Fruit fly (Drosophila melanogaster) whole organism, embryonic: ENCODE data around the gene Ugt37C2.

Experiments
- CG13296 ChIP-seq: fragments of 200-800 bp; sonication (Bioruptor generic); optimal IDR thresholded peaks from 3 replicates; lab custom pipeline; 2018; ENCODE audit warnings: missing biosample characterization, mild to moderate bottlenecking, missing genetic modification characterization
- CG14710 ChIP-seq: fragments of 200-800 bp; sonication (Bioruptor generic); optimal IDR thresholded peaks from 3 replicates; lab custom pipeline; 2019; ENCODE audit warnings: missing biosample characterization, mild to moderate bottlenecking, missing genetic modification characterization, moderate library complexity
- CG15073 ChIP-seq: fragments of 200-800 bp; sonication (Bioruptor generic); optimal IDR thresholded peaks from 2 replicates; lab custom pipeline; 2016; ENCODE audit warnings: missing biosample characterization, missing genetic modification characterization
- CG16813 ChIP-seq: fragments of 200-800 bp; sonication (Bioruptor generic); IDR thresholded peaks from 3 replicates; pipeline ENCODE4 v1.3.6; 2022; ENCODE audit warnings: missing biosample characterization, missing genetic modification characterization; ENCODE audit not compliant: partially characterized antibody
- CG17186 ChIP-seq: fragments of 200-800 bp; sonication (Bioruptor generic); optimal IDR thresholded peaks from 3 replicates; lab custom pipeline; 2017; ENCODE audit warnings: missing biosample characterization, missing genetic modification reagents, missing genetic modification characterization
- CG18476 ChIP-seq: fragments of 200-800 bp; sonication (Bioruptor generic); optimal IDR thresholded peaks from 2 replicates; lab custom pipeline; 2016; ENCODE audit warnings: missing biosample characterization, mild to moderate bottlenecking, missing genetic modification characterization
- CG18619 ChIP-seq: fragments of 200-800 bp; sonication (Bioruptor generic); optimal IDR thresholded peaks from 3 replicates; lab custom pipeline; 2017; ENCODE audit warnings: missing biosample characterization, mild to moderate bottlenecking, missing genetic modification characterization
- CG30403 ChIP-seq: fragments of 200-800 bp; sonication (Bioruptor generic); optimal IDR thresholded peaks from 3 replicates; lab custom pipeline; 2016; ENCODE audit warnings: missing biosample characterization, missing genetic modification characterization
- CG30431 ChIP-seq: fragments of 200-800 bp; sonication (Bioruptor generic); optimal IDR thresholded peaks from 2 replicates; lab custom pipeline; 2017; ENCODE audit warnings: missing biosample characterization, missing genetic modification characterization
- CG31441 ChIP-seq: fragments of 200-800 bp; sonication (Bioruptor generic); IDR thresholded peaks from 2 replicates; pipeline ENCODE4 v1.3.6; 2022; ENCODE audit warnings: missing biosample characterization, missing genetic modification characterization
- CG4328 ChIP-seq: fragments of 200-800 bp; sonication (Bioruptor generic); optimal IDR thresholded peaks from 3 replicates; lab custom pipeline; 2017; ENCODE audit warnings: missing biosample characterization, missing genetic modification reagents, missing genetic modification characterization
- CG4424 ChIP-seq: fragments of 200-800 bp; sonication (Bioruptor generic); optimal IDR thresholded peaks from 3 replicates; lab custom pipeline; 2016; ENCODE audit warnings: missing biosample characterization, missing genetic modification characterization
- CG5245 ChIP-seq: fragments of 200-800 bp; sonication (Bioruptor generic); optimal IDR thresholded peaks from 3 replicates; lab custom pipeline; 2016; ENCODE audit warnings: missing biosample characterization, missing genetic modification characterization
- CG9727 ChIP-seq: fragments of 200-800 bp; sonication (Bioruptor generic); optimal IDR thresholded peaks from 3 replicates; lab custom pipeline; 2017; ENCODE audit warnings: missing biosample characterization, mild to moderate bottlenecking, missing genetic modification characterization
- Dp ChIP-seq: fragments of 200-800 bp; sonication (Bioruptor generic); optimal IDR thresholded peaks from 2 replicates; lab custom pipeline; 2018; ENCODE audit warnings: missing biosample characterization, mild to moderate bottlenecking, missing genetic modification characterization, moderate library complexity
- Dref ChIP-seq: fragments of 200-800 bp; sonication (Bioruptor generic); IDR thresholded peaks from 2 replicates; pipeline ENCODE4 v1.3.6; 2022; ENCODE audit warnings: missing biosample characterization, missing genetic modification characterization
- Ets65A ChIP-seq: fragments of 200-800 bp; sonication (Bioruptor generic); peaks from one replicate; lab custom pipeline; 2016; ENCODE audit warnings: missing biosample characterization, missing genetic modification characterization
- Fer3 ChIP-seq: fragments of 200-800 bp; sonication (Bioruptor generic); optimal IDR thresholded peaks from 2 replicates; lab custom pipeline; 2018; ENCODE audit warnings: missing biosample characterization, mild to moderate bottlenecking, missing genetic modification characterization, moderate library complexity
- Jarid2 ChIP-seq: fragments of 200-800 bp; sonication (Bioruptor generic); optimal IDR thresholded peaks from 3 replicates; lab custom pipeline; 2017; ENCODE audit warnings: mild to moderate bottlenecking, missing biosample characterization, missing genetic modification reagents, missing genetic modification characterization
- Lim3 ChIP-seq: fragments of 200-800 bp; sonication (Bioruptor generic); IDR thresholded peaks from 2 replicates; pipeline ENCODE4 v1.3.6; 2022; ENCODE audit warnings: missing biosample characterization, missing genetic modification characterization
- MBD-R2 ChIP-seq: fragments of 200-800 bp; sonication (Bioruptor generic); IDR thresholded peaks from 2 replicates; pipeline ENCODE4 v1.3.6; 2022; ENCODE audit warnings: missing biosample characterization, missing genetic modification characterization
- MESR4 ChIP-seq: fragments of 200-800 bp; sonication (Bioruptor generic); optimal IDR thresholded peaks from 2 replicates; lab custom pipeline; 2018; ENCODE audit warnings: missing biosample characterization, mild to moderate bottlenecking, missing genetic modification characterization, moderate library complexity
- Meics ChIP-seq: fragments of 200-800 bp; sonication (Bioruptor generic); optimal IDR thresholded peaks from 2 replicates; lab custom pipeline; 2017; ENCODE audit warnings: missing biosample characterization, mild to moderate bottlenecking, missing genetic modification characterization
- Ptx1 ChIP-seq: fragments of 200-800 bp; sonication (Bioruptor generic); IDR thresholded peaks from 2 replicates; pipeline ENCODE4 v1.3.6; 2022; ENCODE audit warnings: missing biosample characterization, missing genetic modification characterization
- Sox102F ChIP-seq: fragments of 200-800 bp; sonication (Bioruptor generic); optimal IDR thresholded peaks from 2 replicates; lab custom pipeline; 2018; ENCODE audit warnings: missing biosample characterization, mild to moderate bottlenecking, missing genetic modification characterization, moderate library complexity
- Taf1 ChIP-seq: fragments of 200-800 bp; sonication (Bioruptor generic); IDR thresholded peaks from 2 replicates; pipeline ENCODE4 v1.3.6; 2022; ENCODE audit warnings: missing biosample characterization, missing genetic modification characterization
- ato ChIP-seq: fragments of 200-800 bp; sonication (Bioruptor generic); IDR thresholded peaks from 2 replicates; pipeline ENCODE4 v1.3.6; 2022; ENCODE audit warnings: missing biosample characterization, missing genetic modification characterization; ENCODE audit not compliant: partially characterized antibody
- btn ChIP-seq: fragments of 200-800 bp; sonication (Bioruptor generic); optimal IDR thresholded peaks from 2 replicates; lab custom pipeline; 2016; ENCODE audit warnings: missing biosample characterization, missing genetic modification characterization
- cad ChIP-seq: fragments of >200 bp; optimal IDR thresholded peaks from 2 replicates; lab custom pipeline; 2017; ENCODE audit warnings: missing biosample characterization, missing genetic modification characterization
- cas ChIP-seq: fragments of 200-800 bp; sonication (Bioruptor generic); IDR thresholded peaks from 2 replicates; pipeline ENCODE4 v1.3.6; 2022; ENCODE audit warnings: missing biosample characterization, missing genetic modification characterization
- cg ChIP-seq: fragments of 200-800 bp; sonication (Bioruptor generic); optimal IDR thresholded peaks from 3 replicates; lab custom pipeline; 2019; ENCODE audit warnings: missing biosample characterization, mild to moderate bottlenecking, missing genetic modification characterization, moderate library complexity
- chif ChIP-seq, 2 experiments: fragments of 200-800 bp; sonication (Bioruptor generic); optimal IDR thresholded peaks; 3 replicates each; lab custom pipeline; 2016; ENCODE audit warnings: missing biosample characterization in 2 of 2, missing genetic modification characterization in 2 of 2
- dimm ChIP-seq: fragments of 200-800 bp; sonication (Bioruptor generic); IDR thresholded peaks from 2 replicates; pipeline ENCODE4 v1.3.6; 2022; ENCODE audit warnings: missing biosample characterization, missing genetic modification characterization
- en ChIP-seq: fragments of 200-800 bp; sonication (Bioruptor generic); optimal IDR thresholded peaks from 2 replicates; lab custom pipeline; 2016; ENCODE audit warnings: missing biosample characterization, missing genetic modification characterization
- exex ChIP-seq: fragments of 200-800 bp; sonication (Bioruptor generic); optimal IDR thresholded peaks from 4 replicates; lab custom pipeline; 2018; ENCODE audit warnings: missing biosample characterization, mild to moderate bottlenecking, missing genetic modification characterization, moderate library complexity
- fd3F ChIP-seq: fragments of 200-800 bp; sonication (Bioruptor generic); optimal IDR thresholded peaks from 2 replicates; lab custom pipeline; 2018; ENCODE audit warnings: missing biosample characterization, mild to moderate bottlenecking, missing genetic modification characterization, moderate library complexity
- ftz-f1 ChIP-seq: fragments of 200-800 bp; sonication (Bioruptor generic); optimal IDR thresholded peaks from 2 replicates; lab custom pipeline; 2016; ENCODE audit warnings: missing biosample characterization, missing genetic modification characterization
- gcm ChIP-seq: fragments of 200-800 bp; sonication (Bioruptor generic); optimal IDR thresholded peaks from 2 replicates; lab custom pipeline; 2019; ENCODE audit warnings: missing biosample characterization, mild to moderate bottlenecking, missing genetic modification characterization, moderate library complexity
- gcm2 ChIP-seq: fragments of 200-800 bp; sonication (Bioruptor generic); optimal IDR thresholded peaks from 2 replicates; lab custom pipeline; 2016; ENCODE audit warnings: missing biosample characterization, missing genetic modification characterization
- grn ChIP-seq: fragments of 200-800 bp; sonication (Bioruptor generic); optimal IDR thresholded peaks from 3 replicates; lab custom pipeline; 2017; ENCODE audit warnings: missing biosample characterization, missing genetic modification characterization
- jigr1 ChIP-seq: fragments of 200-800 bp; sonication (Bioruptor generic); IDR thresholded peaks from 3 replicates; pipeline ENCODE4 v1.3.6; 2022; ENCODE audit warnings: missing biosample characterization, missing genetic modification characterization
- lab ChIP-seq: fragments of 200-800 bp; sonication (Bioruptor generic); optimal IDR thresholded peaks from 3 replicates; lab custom pipeline; 2017; ENCODE audit warnings: missing biosample characterization, missing genetic modification characterization, mild to moderate bottlenecking, moderate library complexity, missing genetic modification reagents
- luna ChIP-seq: fragments of 200-800 bp; sonication (Bioruptor generic); optimal IDR thresholded peaks from 2 replicates; lab custom pipeline; 2016; ENCODE audit warnings: missing biosample characterization, missing genetic modification characterization
- mam ChIP-seq: fragments of 200-800 bp; sonication (Bioruptor generic); optimal IDR thresholded peaks from 3 replicates; lab custom pipeline; 2016; ENCODE audit warnings: missing biosample characterization, missing genetic modification characterization
- nmo ChIP-seq: fragments of 200-800 bp; sonication (Bioruptor generic); optimal IDR thresholded peaks from 2 replicates; lab custom pipeline; 2018; ENCODE audit warnings: missing biosample characterization, mild to moderate bottlenecking, missing genetic modification characterization, moderate library complexity
- peb ChIP-seq: fragments of 200-800 bp; sonication (Bioruptor generic); IDR thresholded peaks from 2 replicates; pipeline ENCODE4 v1.3.6; 2022; ENCODE audit warnings: missing biosample characterization, missing genetic modification characterization
- pfk ChIP-seq: fragments of 200-800 bp; sonication (Bioruptor generic); optimal IDR thresholded peaks from 2 replicates; lab custom pipeline; 2018; ENCODE audit warnings: missing biosample characterization, mild to moderate bottlenecking, missing genetic modification characterization, moderate library complexity
- psq ChIP-seq: fragments of 200-800 bp; sonication (Bioruptor generic); optimal IDR thresholded peaks from 2 replicates; lab custom pipeline; 2017; ENCODE audit warnings: missing biosample characterization, missing genetic modification characterization
- repo ChIP-seq: fragments of 200-800 bp; sonication (Bioruptor generic); optimal IDR thresholded peaks from 2 replicates; lab custom pipeline; 2016; ENCODE audit warnings: missing biosample characterization, missing genetic modification characterization
- so ChIP-seq: fragments of 200-800 bp; sonication (Bioruptor generic); IDR thresholded peaks from 3 replicates; pipeline ENCODE4 v1.3.6; 2022; ENCODE audit warnings: missing biosample characterization, missing genetic modification characterization
- toy ChIP-seq: fragments of 200-800 bp; sonication (Bioruptor generic); IDR thresholded peaks from 2 replicates; pipeline ENCODE4 v1.3.6; 2022; ENCODE audit warnings: missing biosample characterization, missing genetic modification characterization
- vnd ChIP-seq: fragments of 200-800 bp; sonication (Bioruptor generic); IDR thresholded peaks from 3 replicates; pipeline ENCODE4 v1.3.6; 2022; ENCODE audit warnings: missing biosample characterization, missing genetic modification characterization; ENCODE audit not compliant: partially characterized antibody

Gene Ugt37C2

DNA sequence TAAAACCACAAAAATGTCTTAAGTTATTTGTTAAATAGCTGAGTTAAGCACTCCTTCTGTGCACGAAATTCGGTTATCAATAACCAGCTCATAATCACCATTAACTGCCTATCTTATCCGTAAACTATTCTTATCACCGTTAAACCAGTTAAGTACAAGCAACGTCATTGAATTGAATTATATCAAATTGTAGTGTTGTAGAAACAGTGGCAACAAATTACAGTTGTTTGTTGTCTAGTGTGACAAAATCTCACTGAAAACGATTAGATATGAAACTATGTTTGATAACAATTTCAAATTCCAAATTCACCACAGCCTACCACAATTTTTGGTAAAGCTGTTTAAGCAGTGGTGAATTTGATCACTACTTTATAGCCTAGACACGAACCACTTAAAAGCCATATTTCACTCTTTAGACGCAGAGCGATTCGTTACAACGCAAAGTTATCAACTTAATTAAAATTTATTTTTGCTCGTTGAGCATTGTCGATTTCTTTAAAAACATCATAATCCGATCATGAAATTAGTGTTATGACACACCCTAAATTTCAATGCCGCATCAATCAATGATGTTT lies 7.7 kb downstream of the Ugt37C2 start (continued):
- TF ChIP-seq CG17186 (GFP tag; lab: Kevin White, UChicago), result no peak
- no peak for TF ChIP-seq MBD-R2 (GFP tag; lab: Robert Waterston, UW)
- TF ChIP-seq CG4328 (GFP tag; lab: Kevin White, UChicago), result peak; percentile 2
- no peak for TF ChIP-seq Jarid2
- TF ChIP-seq Lim3 (GFP tag; lab: Robert Waterston, UW), result no peak
- TF ChIP-seq Fer3 (tag; lab: Kevin White, UChicago), result no peak
- TF ChIP-seq luna, result no peak
- TF ChIP-seq ftz-f1, result no peak
- no peak for TF ChIP-seq CG18619
- TF ChIP-seq Taf1, result no peak
- TF ChIP-seq gcm2 (GFP tag; lab: Kevin White, UChicago), result no peak
- no peak for TF ChIP-seq CG31441 (GFP tag; lab: Robert Waterston, UW)
- no peak for TF ChIP-seq dimm (GFP tag; lab: Robert Waterston, UW)
- TF ChIP-seq Sox102F (GFP tag; lab: Kevin White, UChicago), result no peak
- no peak for TF ChIP-seq pfk (GFP tag; lab: Kevin White, UChicago)
- no peak for TF ChIP-seq CG15073 (GFP tag; lab: Kevin White, UChicago)
- TF ChIP-seq exex (tag; lab: Kevin White, UChicago), result peak; percentile 99
- no peak for TF ChIP-seq CG16813
- TF ChIP-seq CG30403 (GFP tag; lab: Kevin White, UChicago), result no peak
- TF ChIP-seq so (GFP tag; lab: Robert Waterston, UW), result no peak
- TF ChIP-seq toy, result no peak
- TF ChIP-seq CG30431 (GFP tag; lab: Kevin White, UChicago), result no peak
- TF ChIP-seq ato (GFP tag; lab: Robert Waterston, UW), result no peak
- TF ChIP-seq repo (GFP tag; lab: Kevin White, UChicago), result no peak
- no peak for TF ChIP-seq vnd (GFP tag; lab: Robert Waterston, UW)
- TF ChIP-seq fd3F (GFP tag; lab: Kevin White, UChicago), result no peak
- no peak for TF ChIP-seq btn
- no peak for TF ChIP-seq en (GFP tag; lab: Kevin White, UChicago)
- TF ChIP-seq Dp (GFP tag; lab: Kevin White, UChicago), result peak; percentile 74
- TF ChIP-seq CG13296 (GFP tag; lab: Kevin White, UChicago), result no peak
- TF ChIP-seq cas (GFP tag; lab: Robert Waterston, UW), result no peak
- TF ChIP-seq psq (GFP tag; lab: Kevin White, UChicago), result no peak
- no peak for TF ChIP-seq cad (GFP tag; lab: Kevin White, UChicago)
- no peak for TF ChIP-seq chif (GFP tag; optimal IDR thresholded peaks at IDR 0.05; lab: Kevin White, UChicago)
- TF ChIP-seq cg (GFP tag; lab: Kevin White, UChicago), result no peak
- peak; percentile 35 for TF ChIP-seq lab
- no peak for TF ChIP-seq CG9727 (GFP tag; lab: Kevin White, UChicago)
- TF ChIP-seq nmo (GFP tag; lab: Kevin White, UChicago), result no peak
- TF ChIP-seq Dref (GFP tag; lab: Robert Waterston, UW), result no peak
- no peak for TF ChIP-seq jigr1 (GFP tag; lab: Robert Waterston, UW)
- no peak for TF ChIP-seq gcm
- TF ChIP-seq Ptx1 (GFP tag; lab: Robert Waterston, UW), result no peak
- TF ChIP-seq grn, result peak; percentile 88
- no peak for TF ChIP-seq MESR4 (GFP tag; lab: Kevin White, UChicago)
- TF ChIP-seq mam (GFP tag; lab: Kevin White, UChicago), result no peak
- no peak for TF ChIP-seq CG18476
- no peak for TF ChIP-seq CG5245 (GFP tag; lab: Kevin White, UChicago)
- no peak for TF ChIP-seq CG14710 (tag; lab: Kevin White, UChicago)
- peak; percentile 100 for TF ChIP-seq Meics
- no peak for TF ChIP-seq CG4424 (GFP tag; lab: Kevin White, UChicago)
- no peak for TF ChIP-seq peb
- TF ChIP-seq Ets65A (GFP tag; lab: Kevin White, UChicago), result peak; percentile 13
